Fruit fly (Drosophila melanogaster): ENCODE results near the gene TTLL1B.
A peak's percentile ranks its signal among the peaks of the same experiment; 100 is the strongest.

TTLL1B gene

dm6 chr3L:4623035-4623580 lies 25.0 kb upstream of the TTLL1B start (continued):
- TF ChIP-seq CG9876 (GFP tag; optimal IDR thresholded peaks at IDR 0.05) (no peak), CG6254 (GFP tag; optimal IDR thresholded peaks at IDR 0.05) (no peak), cg (GFP tag; optimal IDR thresholded peaks at IDR 0.05) (peak; percentile 55), CG12391 (tag; optimal IDR thresholded peaks at IDR 0.05) (no peak), CG42726 (GFP tag; IDR thresholded peaks at IDR 0.05; ENCODE audit: partially characterized antibody) (no peak), ac (GFP tag; optimal IDR thresholded peaks at IDR 0.05) (no peak), lov (optimal IDR thresholded peaks at IDR 0.05) (no peak), lov (GFP tag; IDR thresholded peaks at IDR 0.05) (no peak), D19A (tag; optimal IDR thresholded peaks at IDR 0.05) (no peak), odd (GFP tag; optimal IDR thresholded peaks at IDR 0.05) (no peak), psq (GFP tag; optimal IDR thresholded peaks at IDR 0.05) (peak; percentile 41), CG11560 (tag; IDR thresholded peaks at IDR 0.05) (no peak), pan (optimal IDR thresholded peaks at IDR 0.05) (no peak), pan (GFP tag; optimal IDR thresholded peaks at IDR 0.05 in 1 of 2, IDR thresholded peaks at IDR 0.05 in 1 of 2) (no peak), unc-4 (GFP tag; IDR thresholded peaks at IDR 0.05; ENCODE audit: partially characterized antibody) (no peak), CG4282 (GFP tag; optimal IDR thresholded peaks at IDR 0.05) (no peak), emc (GFP tag; optimal IDR thresholded peaks at IDR 0.05) (no peak), CG1792 (GFP tag; optimal IDR thresholded peaks at IDR 0.05) (no peak), Kr (GFP tag; optimal IDR thresholded peaks at IDR 0.05) (no peak), HLHmδ (GFP tag; optimal IDR thresholded peaks at IDR 0.05) (no peak), Dp (GFP tag; optimal IDR thresholded peaks at IDR 0.05) (no peak), danr (GFP tag; IDR thresholded peaks at IDR 0.05) (no peak), sens (GFP tag) (peak; percentile 57), run (tag; optimal IDR thresholded peaks at IDR 0.05) (no peak), Hmr (GFP tag; optimal IDR thresholded peaks at IDR 0.05) (no peak), zen (tag; optimal IDR thresholded peaks at IDR 0.05) (no peak), CG13894 (tag; optimal IDR thresholded peaks at IDR 0.05) (no peak)

- TF ChIP-seq Hr51 (GFP tag; optimal IDR thresholded peaks at IDR 0.05) (peak in 1 of 2 experiments; percentile 6), D19A (tag; optimal IDR thresholded peaks at IDR 0.05) (peak; percentile 20), Med (GFP tag) (peak; percentile 58), CG15696 (tag; optimal IDR thresholded peaks at IDR 0.05) (peak; percentile 29), CG5180 (GFP tag; optimal IDR thresholded peaks at IDR 0.05) (no peak), Sox102F (GFP tag; optimal IDR thresholded peaks at IDR 0.05) (peak; percentile 40), nau (GFP tag; optimal IDR thresholded peaks at IDR 0.05) (no peak), CG30403 (GFP tag; optimal IDR thresholded peaks at IDR 0.05) (peak; percentile 11), CG11504 (tag; optimal IDR thresholded peaks at IDR 0.05) (peak; percentile 47), NC2β (GFP tag; optimal IDR thresholded peaks at IDR 0.05) (no peak), sens (GFP tag) (peak; percentile 78), kni (GFP tag; optimal IDR thresholded peaks at IDR 0.05) (no peak), CG12071 (GFP tag; optimal IDR thresholded peaks at IDR 0.05) (no peak), Max (GFP tag; optimal IDR thresholded peaks at IDR 0.05) (no peak), CG6689 (GFP tag; IDR thresholded peaks at IDR 0.05) (no peak), ind (GFP tag; optimal IDR thresholded peaks at IDR 0.05) (peak; percentile 7), Ptx1 (GFP tag; IDR thresholded peaks at IDR 0.05) (peak; percentile 47), Oli (tag; optimal IDR thresholded peaks at IDR 0.05) (peak; percentile 6), dmrt99B (tag; optimal IDR thresholded peaks at IDR 0.05) (peak; percentile 29), ci (GFP tag; IDR thresholded peaks at IDR 0.05) (0 out of 3 replicates have a peak, but pooled peaks have one; percentile 32), ap (GFP tag; IDR thresholded peaks at IDR 0.05) (0 out of 2 replicates have a peak, but pooled peaks have one; percentile 16), otp (GFP tag; IDR thresholded peaks at IDR 0.05) (no peak), ttk (GFP tag; IDR thresholded peaks at IDR 0.05) (0 out of 2 replicates have a peak, but pooled peaks have one; percentile 29), sisA (GFP tag; IDR thresholded peaks at IDR 0.05) (0 out of 2 replicates have a peak, but pooled peaks have one; percentile 7), CG1233 (GFP tag; optimal IDR thresholded peaks at IDR 0.05) (peak; percentile 9), CG15011 (GFP tag; optimal IDR thresholded peaks at IDR 0.05) (no peak)
These were observed 24.2 kb upstream of the TTLL1B start for dm6 chr3L:4623870-4624269.

Data from whole organism, embryonic.